Fruit fly (Drosophila melanogaster): ENCODE data around the gene KLHL18.
A peak's percentile ranks its signal among the peaks of the same experiment; 100 is the strongest.

KLHL18 gene

dm6 chr3R:11989996-11990395 lies 20.2 kb downstream of the KLHL18 start:
- TF ChIP-seq oc (tag; optimal IDR thresholded peaks at IDR 0.05) (peak; percentile 29), lmd (GFP tag; IDR thresholded peaks at IDR 0.05) (no peak), Blimp-1 (GFP tag; optimal IDR thresholded peaks at IDR 0.05) (no peak), CG17328 (GFP tag; IDR thresholded peaks at IDR 0.05) (no peak), chinmo (GFP tag; IDR thresholded peaks at IDR 0.05; ENCODE audit: partially characterized antibody) (0 out of 4 replicates have a peak, but pooled peaks have one; percentile 53)

- TF ChIP-seq crol (GFP tag; IDR thresholded peaks at IDR 0.05), result peak; percentile 37; the same call in 1 of the 2 replicates
- no peak for TF ChIP-seq Hr51 (GFP tag; optimal IDR thresholded peaks at IDR 0.05)
- TF ChIP-seq Dfd (GFP tag; optimal IDR thresholded peaks at IDR 0.05), result peak in 1 of 2 experiments; percentile 20
- no peak for TF ChIP-seq CG4617 (GFP tag; optimal IDR thresholded peaks at IDR 0.05; ENCODE audit: borderline replicate concordance)
- no peak for TF ChIP-seq CG17385 (GFP tag; optimal IDR thresholded peaks at IDR 0.05)
- no peak for TF ChIP-seq ssp (GFP tag; IDR thresholded peaks at IDR 0.05)
- TF ChIP-seq Med (GFP tag), result peak; percentile 77
- TF ChIP-seq dati (GFP tag; IDR thresholded peaks at IDR 0.05), result no peak
- peak; percentile 65 for TF ChIP-seq Ets65A (GFP tag)
- TF ChIP-seq H15 (GFP tag; IDR thresholded peaks at IDR 0.05), result 0 out of 3 replicates have a peak, but pooled peaks have one; percentile 19
- TF ChIP-seq CG34422 (GFP tag; IDR thresholded peaks at IDR 0.05), result 0 out of 3 replicates have a peak, but pooled peaks have one; percentile 33
- TF ChIP-seq CG32767 (GFP tag; IDR thresholded peaks at IDR 0.05), result no peak
- TF ChIP-seq Optix (GFP tag; IDR thresholded peaks at IDR 0.05), result no peak
- no peak for TF ChIP-seq ci (GFP tag; IDR thresholded peaks at IDR 0.05)
- TF ChIP-seq CG2202 (tag; optimal IDR thresholded peaks at IDR 0.05), result no peak
- TF ChIP-seq exex (tag; optimal IDR thresholded peaks at IDR 0.05), result no peak
- TF ChIP-seq CG11560 (tag; IDR thresholded peaks at IDR 0.05), result 0 out of 3 replicates have a peak, but pooled peaks have one; percentile 31
- TF ChIP-seq sima (GFP tag; optimal IDR thresholded peaks at IDR 0.05), result no peak
- 0 out of 3 replicates have a peak, but pooled peaks have one; percentile 27 for TF ChIP-seq sr (GFP tag; IDR thresholded peaks at IDR 0.05)
- peak; percentile 38; the same call in 1 of the 2 replicates for TF ChIP-seq Rfx (GFP tag; IDR thresholded peaks at IDR 0.05)
- TF ChIP-seq cad (GFP tag; optimal IDR thresholded peaks at IDR 0.05), result no peak
Observed at dm6 chr3R:11989206-11989605, 21.0 kb downstream of the KLHL18 start.

- no peak for TF ChIP-seq CG30020 (tag; optimal IDR thresholded peaks at IDR 0.05)
- TF ChIP-seq HLHmδ (GFP tag; optimal IDR thresholded peaks at IDR 0.05), result no peak
- TF ChIP-seq HLH4C (GFP tag; IDR thresholded peaks at IDR 0.05; ENCODE audit: partially characterized antibody), result no peak
- peak; percentile 38 for TF ChIP-seq nom (GFP tag; optimal IDR thresholded peaks at IDR 0.05)
- TF ChIP-seq lov (optimal IDR thresholded peaks at IDR 0.05), result no peak
- no peak for TF ChIP-seq lov (GFP tag; IDR thresholded peaks at IDR 0.05)
- TF ChIP-seq gt (GFP tag; IDR thresholded peaks at IDR 0.05), result no peak
- TF ChIP-seq Dref (GFP tag; IDR thresholded peaks at IDR 0.05), result 0 out of 2 replicates have a peak, but pooled peaks have one; percentile 7
Observed at dm6 chr3R:11984862-11985261, 25.4 kb downstream of the KLHL18 start.

- TF ChIP-seq Trl (optimal IDR thresholded peaks at IDR 0.05), result peak; percentile 18 to 56
- TF ChIP-seq Trl (GFP tag; optimal IDR thresholded peaks at IDR 0.05), result no peak
- TF ChIP-seq CG2875 (GFP tag; optimal IDR thresholded peaks at IDR 0.05), result no peak
Observed at dm6 chr3R:11984441-11984840, 25.8 kb downstream of the KLHL18 start, which contains the start of gene CG3397. Gene CG3397, minus strand, starts transcription at chr3R:11984541.
